Fruit fly (Drosophila melanogaster): ENCODE measurements around the gene FipoQ.

Gene FipoQ

DNA sequence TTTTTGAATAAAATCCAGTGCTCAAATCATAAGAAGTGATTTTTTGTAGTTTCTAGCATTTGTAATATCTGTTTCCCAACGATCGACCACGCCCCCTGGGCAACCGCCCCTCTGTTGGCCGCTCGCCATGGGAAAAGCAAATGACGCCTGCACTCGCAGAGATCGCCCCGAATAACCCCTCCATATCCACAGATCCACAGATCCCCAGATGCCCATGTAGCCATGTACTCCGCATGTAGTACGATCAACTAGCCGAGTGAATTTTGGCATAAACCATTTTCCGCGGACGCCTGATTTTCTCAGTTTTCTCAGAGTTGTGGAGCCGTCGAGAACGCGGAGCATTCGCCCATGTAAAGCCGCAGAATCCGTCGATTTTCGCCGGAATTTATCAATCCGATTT is at the start of gene FipoQ:
Gene FipoQ (plus strand): TSS at position 301 of the 400 bp plus-strand sequence.
- TF ChIP-seq vri (GFP tag; optimal IDR thresholded peaks at IDR 0.05) (no peak), salr (GFP tag; optimal IDR thresholded peaks at IDR 0.05) (no peak), CG8119 (GFP tag; IDR thresholded peaks at IDR 0.05) (no peak)

DNA sequence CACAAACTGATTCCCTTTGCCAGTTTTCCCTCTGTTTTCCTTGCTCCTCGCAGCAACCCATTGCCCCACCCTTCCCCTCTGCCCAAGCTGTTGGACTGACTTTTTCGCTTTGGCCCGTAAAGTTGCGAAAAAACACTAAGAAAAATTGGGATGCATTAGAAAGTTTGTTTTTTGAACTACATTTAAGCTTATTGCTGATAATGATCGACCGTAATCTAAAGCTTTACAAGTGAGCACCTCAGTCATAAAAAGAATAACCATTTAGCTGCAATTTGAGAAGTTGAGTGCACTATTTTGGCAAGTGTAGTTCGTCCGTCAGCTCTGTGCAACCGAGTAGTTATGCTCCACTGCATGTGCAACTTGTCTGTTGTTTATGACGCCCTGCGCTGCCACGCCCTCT is 44.2 kb upstream of the FipoQ start:
- no peak for TF ChIP-seq CG8319 (GFP tag; optimal IDR thresholded peaks at IDR 0.05)
- no peak for TF ChIP-seq Eip78C (GFP tag)
- no peak for TF ChIP-seq dsx (GFP tag; optimal IDR thresholded peaks at IDR 0.05; ENCODE audit: poor library complexity, severe bottlenecking)
- peak; percentile 5 for TF ChIP-seq Eip75B (GFP tag; optimal IDR thresholded peaks at IDR 0.05)
- peak; percentile 55; the same call in 2 of the 3 replicates for TF ChIP-seq eg (GFP tag; IDR thresholded peaks at IDR 0.05)
- peak; percentile 20 for TF ChIP-seq CG10669 (GFP tag; optimal IDR thresholded peaks at IDR 0.05)
- TF ChIP-seq ss (GFP tag; optimal IDR thresholded peaks at IDR 0.05), result no peak
- no peak for TF ChIP-seq Met (GFP tag; optimal IDR thresholded peaks at IDR 0.05)
- no peak for TF ChIP-seq fd59A (GFP tag; optimal IDR thresholded peaks at IDR 0.05)
- TF ChIP-seq CG11294 (GFP tag; IDR thresholded peaks at IDR 0.05), result no peak
- no peak for TF ChIP-seq spab (GFP tag; optimal IDR thresholded peaks at IDR 0.05)
- TF ChIP-seq salr (GFP tag; optimal IDR thresholded peaks at IDR 0.05), result peak in 1 of 2 experiments; percentile 54
- TF ChIP-seq Ets21C (GFP tag; optimal IDR thresholded peaks at IDR 0.05), result no peak
- TF ChIP-seq net (GFP tag; optimal IDR thresholded peaks at IDR 0.05), result peak; percentile 26
- no peak for TF ChIP-seq CG6808 (GFP tag; optimal IDR thresholded peaks at IDR 0.05)
- TF ChIP-seq Gug (GFP tag; IDR thresholded peaks at IDR 0.05), result no peak
- peak; percentile 29 for TF ChIP-seq pdm3 (GFP tag; optimal IDR thresholded peaks at IDR 0.05)
- no peak for TF ChIP-seq lz (GFP tag; optimal IDR thresholded peaks at IDR 0.05)
- TF ChIP-seq CG3032 (tag; optimal IDR thresholded peaks at IDR 0.05), result no peak
- no peak for TF ChIP-seq CG9139 (GFP tag; optimal IDR thresholded peaks at IDR 0.05)
- TF ChIP-seq Sox15 (GFP tag; optimal IDR thresholded peaks at IDR 0.05), result no peak
- no peak for TF ChIP-seq Smox (GFP tag; optimal IDR thresholded peaks at IDR 0.05)
- TF ChIP-seq CG3919 (GFP tag; optimal IDR thresholded peaks at IDR 0.05), result peak; percentile 38
- TF ChIP-seq topi (GFP tag; optimal IDR thresholded peaks at IDR 0.05), result no peak
- TF ChIP-seq fd85E (GFP tag; optimal IDR thresholded peaks at IDR 0.05), result no peak
- TF ChIP-seq CG6854 (GFP tag; optimal IDR thresholded peaks at IDR 0.05), result no peak
- peak; percentile 29 for TF ChIP-seq CG4318 (GFP tag; optimal IDR thresholded peaks at IDR 0.05)
- no peak for TF ChIP-seq CG11762 (GFP tag; optimal IDR thresholded peaks at IDR 0.05; ENCODE audit: insufficient read depth)
- TF ChIP-seq acj6 (GFP tag; optimal IDR thresholded peaks at IDR 0.05), result peak; percentile 10
- TF ChIP-seq CG1621 (tag; optimal IDR thresholded peaks at IDR 0.05), result peak; percentile 17
- TF ChIP-seq CG16779 (tag; optimal IDR thresholded peaks at IDR 0.05), result no peak
- TF ChIP-seq vri (GFP tag; optimal IDR thresholded peaks at IDR 0.05), result no peak
- TF ChIP-seq CG8632 (GFP tag; optimal IDR thresholded peaks at IDR 0.05), result no peak
- TF ChIP-seq CG31627 (GFP tag; optimal IDR thresholded peaks at IDR 0.05), result no peak
- TF ChIP-seq cyc (GFP tag; optimal IDR thresholded peaks at IDR 0.05), result no peak
- no peak for TF ChIP-seq Sox102F (GFP tag; optimal IDR thresholded peaks at IDR 0.05)
- no peak for TF ChIP-seq esn (GFP tag; optimal IDR thresholded peaks at IDR 0.05)
- no peak for TF ChIP-seq CG11902 (GFP tag; optimal IDR thresholded peaks at IDR 0.05)
- TF ChIP-seq CG6276 (GFP tag; optimal IDR thresholded peaks at IDR 0.05), result peak; percentile 51
- peak; percentile 68 for TF ChIP-seq CG15336 (GFP tag; IDR thresholded peaks at IDR 0.05)
- TF ChIP-seq fkh (GFP tag; optimal IDR thresholded peaks at IDR 0.05), result no peak
- no peak for TF ChIP-seq CG6792 (GFP tag; optimal IDR thresholded peaks at IDR 0.05)
- no peak for TF ChIP-seq CG7368 (GFP tag; optimal IDR thresholded peaks at IDR 0.05)
- no peak for TF ChIP-seq Blimp-1 (GFP tag; optimal IDR thresholded peaks at IDR 0.05)
- peak; percentile 29 for TF ChIP-seq achi (GFP tag; optimal IDR thresholded peaks at IDR 0.05)
- TF ChIP-seq Hr38 (GFP tag; optimal IDR thresholded peaks at IDR 0.05), result no peak
- TF ChIP-seq OdsH (GFP tag; optimal IDR thresholded peaks at IDR 0.05), result peak; percentile 31
- TF ChIP-seq Sox14 (GFP tag; optimal IDR thresholded peaks at IDR 0.05), result peak; percentile 16
- peak; percentile 60 for TF ChIP-seq CG8119 (GFP tag; IDR thresholded peaks at IDR 0.05)
- TF ChIP-seq CG10631 (GFP tag; optimal IDR thresholded peaks at IDR 0.05), result peak; percentile 22

Data from whole organism, prepupa.